Worm (Caenorhabditis elegans): Measurements from ENCODE around the gene dyn-1.

dyn-1 gene

DNA sequence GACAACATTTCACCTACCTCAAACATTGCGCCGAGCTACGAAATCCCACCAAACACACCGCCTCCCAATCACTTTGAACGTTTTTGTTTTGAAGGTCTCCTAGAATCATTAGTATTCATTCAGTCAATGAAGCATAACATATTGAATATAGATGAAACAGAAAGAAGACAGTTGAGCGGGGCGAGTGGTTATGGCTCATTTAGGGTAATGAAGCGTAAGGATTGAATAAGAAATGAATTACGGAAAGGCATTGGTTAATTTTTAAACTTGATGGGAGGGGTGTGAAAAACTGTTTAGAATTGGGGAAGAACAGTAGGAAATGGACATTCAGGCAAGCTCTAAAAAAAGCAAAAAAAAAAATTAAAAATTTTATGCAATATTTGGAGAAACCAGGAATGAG lies 10.8 kb upstream of the dyn-1 start, which contains the start of gene lron-3:
Gene lron-3 (minus strand): TSS at position 101 of the 400 bp plus-strand sequence.
- TF ChIP-seq unc-39 (tag; optimal IDR thresholded peaks at IDR 0.05) (no peak), ceh-16 (tag; optimal IDR thresholded peaks at IDR 0.05) (no peak), nhr-11 (tag; optimal IDR thresholded peaks at IDR 0.05) (no peak), alr-1 (tag; optimal IDR thresholded peaks at IDR 0.05) (no peak), F13H6.1 (tag; optimal IDR thresholded peaks at IDR 0.05) (no peak), nhr-237 (tag; optimal IDR thresholded peaks at IDR 0.05) (no peak), snpc-4 (tag; optimal IDR thresholded peaks at IDR 0.05) (no peak), lin-39 (tag; optimal IDR thresholded peaks at IDR 0.05) (no peak), ZK546.5 (tag; optimal IDR thresholded peaks at IDR 0.05) (no peak), egl-27 (tag; optimal IDR thresholded peaks at IDR 0.05) (no peak), nhr-25 (tag; optimal IDR thresholded peaks at IDR 0.05) (no peak), unc-62 (GFP tag; optimal IDR thresholded peaks at IDR 0.05) (no peak), mdl-1 (tag; optimal IDR thresholded peaks at IDR 0.05) (no peak), dmd-4 (tag; optimal IDR thresholded peaks at IDR 0.05) (no peak), nhr-10 (tag; optimal IDR thresholded peaks at IDR 0.05) (no peak), nhr-12 (tag; optimal IDR thresholded peaks at IDR 0.05) (no peak)

DNA sequence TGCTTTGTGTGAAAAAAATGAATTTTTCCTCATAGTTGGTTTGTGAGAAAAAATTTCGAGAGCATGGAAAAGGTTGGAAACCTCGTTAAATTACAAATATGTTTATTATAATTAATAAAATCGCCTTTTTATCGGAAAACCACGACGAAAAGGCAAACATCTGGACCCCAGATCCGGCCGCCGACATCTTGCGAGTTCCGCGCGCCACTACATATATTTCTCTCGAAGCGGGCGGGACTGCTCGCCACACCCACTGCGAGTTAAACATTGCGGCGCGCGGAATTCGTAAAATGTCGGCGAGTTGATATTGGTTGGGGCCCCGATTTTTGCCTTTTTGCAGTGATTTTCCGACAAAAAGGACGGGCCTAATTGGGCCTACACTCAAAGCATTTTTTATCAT lies 9.2 kb upstream of the dyn-1 start:
- TF ChIP-seq sem-4 (tag; optimal IDR thresholded peaks at IDR 0.05) (no peak), elt-1 (tag; optimal IDR thresholded peaks at IDR 0.05) (no peak), zag-1 (tag; optimal IDR thresholded peaks at IDR 0.05) (no peak), nhr-11 (tag; optimal IDR thresholded peaks at IDR 0.05) (no peak), alr-1 (tag; optimal IDR thresholded peaks at IDR 0.05) (no peak), sma-9 (GFP tag; optimal IDR thresholded peaks at IDR 0.05) (no peak), sma-9 (tag; optimal IDR thresholded peaks at IDR 0.05) (no peak), snpc-4 (tag; optimal IDR thresholded peaks at IDR 0.05) (peak; percentile 70), fos-1 (tag; optimal IDR thresholded peaks at IDR 0.05) (no peak), ztf-1 (GFP tag; conservative IDR thresholded peaks at IDR 0.05) (no peak)

DNA sequence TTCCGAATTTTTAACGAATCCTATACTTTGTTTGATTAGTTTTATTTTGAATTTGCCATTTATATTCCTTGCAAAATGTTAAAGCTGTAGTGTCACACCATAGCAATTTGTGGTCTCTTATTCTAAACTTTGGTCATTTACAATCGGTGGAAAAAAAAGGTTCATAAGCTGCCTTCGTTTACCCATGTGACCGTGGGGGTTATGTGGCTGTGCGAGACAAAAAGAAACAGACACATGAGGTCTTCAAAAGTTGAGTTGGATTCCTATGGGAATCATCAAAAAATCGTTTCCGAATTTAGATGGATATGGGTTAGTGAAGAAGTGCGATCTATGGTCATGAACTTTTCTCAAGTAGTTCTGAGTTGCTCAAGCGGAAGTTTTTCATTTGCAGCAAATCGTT lies 4.4 kb upstream of the dyn-1 start:
- no peak for TF ChIP-seq gmeb-1 (tag; optimal IDR thresholded peaks at IDR 0.05)
- TF ChIP-seq fos-1 (tag; optimal IDR thresholded peaks at IDR 0.05): no peak
- TF ChIP-seq aly-2 (tag; optimal IDR thresholded peaks at IDR 0.05): no peak
- no peak for TF ChIP-seq ama-1 (optimal IDR thresholded peaks at IDR 0.05)
- no peak for TF ChIP-seq snpc-4 (tag; optimal IDR thresholded peaks at IDR 0.05)
- TF ChIP-seq unc-62 (GFP tag; optimal IDR thresholded peaks at IDR 0.05): no peak
- no peak for TF ChIP-seq ZK546.5 (tag; optimal IDR thresholded peaks at IDR 0.05)
- TF ChIP-seq lin-13 (GFP tag; optimal IDR thresholded peaks at IDR 0.05): no peak
- no peak for TF ChIP-seq elt-1 (tag; optimal IDR thresholded peaks at IDR 0.05)
- TF ChIP-seq ceh-16 (tag; optimal IDR thresholded peaks at IDR 0.05): no peak
- peak; percentile 38 for TF ChIP-seq sma-9 (GFP tag; optimal IDR thresholded peaks at IDR 0.05)
- TF ChIP-seq sma-9 (tag; optimal IDR thresholded peaks at IDR 0.05): no peak
- TF ChIP-seq nhr-77 (tag; optimal IDR thresholded peaks at IDR 0.05): no peak
- TF ChIP-seq mbf-1 (tag; optimal IDR thresholded peaks at IDR 0.05): no peak
- no peak for TF ChIP-seq elt-3 (tag; optimal IDR thresholded peaks at IDR 0.05)
- peak; percentile 40 for TF ChIP-seq unc-55 (GFP tag; optimal IDR thresholded peaks at IDR 0.05)
- no peak for TF ChIP-seq nhr-21 (tag; optimal IDR thresholded peaks at IDR 0.05)
- TF ChIP-seq egl-27 (tag; optimal IDR thresholded peaks at IDR 0.05): no peak
- no peak for TF ChIP-seq lin-11 (tag; optimal IDR thresholded peaks at IDR 0.05)
- no peak for TF ChIP-seq ztf-4 (tag; optimal IDR thresholded peaks at IDR 0.05)
- no peak for TF ChIP-seq mab-5 (tag; optimal IDR thresholded peaks at IDR 0.05)
- peak; percentile 47 for TF ChIP-seq C34F6.9 (tag; optimal IDR thresholded peaks at IDR 0.05)
- TF ChIP-seq alr-1 (tag; optimal IDR thresholded peaks at IDR 0.05): no peak
- no peak for TF ChIP-seq skn-1 (tag; optimal IDR thresholded peaks at IDR 0.05)
- no peak for TF ChIP-seq nhr-237 (tag; optimal IDR thresholded peaks at IDR 0.05)
- no peak for TF ChIP-seq ceh-82 (tag; optimal IDR thresholded peaks at IDR 0.05)
- TF ChIP-seq zag-1 (tag; optimal IDR thresholded peaks at IDR 0.05): peak; percentile 32
- TF ChIP-seq nhr-6 (tag; optimal IDR thresholded peaks at IDR 0.05): no peak
- TF ChIP-seq R02D3.7 (tag; optimal IDR thresholded peaks at IDR 0.05): no peak
- no peak for TF ChIP-seq sma-3 (GFP tag; optimal IDR thresholded peaks at IDR 0.05)
- no peak for TF ChIP-seq Y55F3AM.14 (GFP tag; optimal IDR thresholded peaks at IDR 0.05)
- no peak for TF ChIP-seq nhr-23 (tag; optimal IDR thresholded peaks at IDR 0.05)
- no peak for TF ChIP-seq nhr-10 (tag; optimal IDR thresholded peaks at IDR 0.05)
- TF ChIP-seq lsy-2 (tag; optimal IDR thresholded peaks at IDR 0.05): peak in 1 of 2 experiments; percentile 19
- peak; percentile 40 for TF ChIP-seq lin-39 (tag; optimal IDR thresholded peaks at IDR 0.05)
- TF ChIP-seq ztf-11 (tag; optimal IDR thresholded peaks at IDR 0.05): no peak
- TF ChIP-seq sem-4 (tag; optimal IDR thresholded peaks at IDR 0.05): no peak
- no peak for TF ChIP-seq blmp-1 (tag; optimal IDR thresholded peaks at IDR 0.05; ENCODE audit: insufficient read depth)
- TF ChIP-seq peb-1 (tag; optimal IDR thresholded peaks at IDR 0.05): no peak
- no peak for TF ChIP-seq F13H6.1 (tag; optimal IDR thresholded peaks at IDR 0.05)
- peak in 1 of 2 experiments; percentile 72 for TF ChIP-seq mdl-1 (tag; optimal IDR thresholded peaks at IDR 0.05)
- TF ChIP-seq nhr-11 (tag; optimal IDR thresholded peaks at IDR 0.05): no peak
- no peak for TF ChIP-seq unc-39 (tag; optimal IDR thresholded peaks at IDR 0.05)
- TF ChIP-seq nhr-129 (tag; optimal IDR thresholded peaks at IDR 0.05): peak; percentile 46
- TF ChIP-seq ztf-1 (GFP tag; conservative IDR thresholded peaks at IDR 0.05): no peak
- no peak for TF ChIP-seq dmd-4 (tag; optimal IDR thresholded peaks at IDR 0.05)
- no peak for TF ChIP-seq nhr-12 (tag; optimal IDR thresholded peaks at IDR 0.05)
- no peak for TF ChIP-seq nhr-25 (tag; optimal IDR thresholded peaks at IDR 0.05)

Measured in whole organism, L2 larva.